Fruit fly (Drosophila melanogaster) whole organism, pupa: ENCODE data around the gene mbt.
A peak's percentile ranks its signal among the peaks of the same experiment; 100 is the strongest.

Experiments
- CG10348 ChIP-seq: fragments of 200-800 bp; sonication (Bioruptor generic); IDR thresholded peaks from 2 replicates; pipeline ENCODE4 v1.3.6; 2022; ENCODE audit warnings: missing biosample characterization, missing genetic modification characterization
- CG12605 ChIP-seq: fragments of 200-800 bp; sonication (Bioruptor generic); IDR thresholded peaks from 2 replicates; pipeline ENCODE4 v1.3.6; 2022; ENCODE audit warnings: missing biosample characterization, missing genetic modification characterization
- CG13204 ChIP-seq: fragments of 200-800 bp; sonication (Bioruptor generic); optimal IDR thresholded peaks from 2 replicates; lab custom pipeline; 2018; ENCODE audit warnings: missing biosample characterization, mild to moderate bottlenecking, missing genetic modification characterization, moderate library complexity
- CG14655 ChIP-seq: fragments of 200-800 bp; sonication (Bioruptor generic); optimal IDR thresholded peaks from 3 replicates; lab custom pipeline; 2017; ENCODE audit warnings: mild to moderate bottlenecking, missing biosample characterization, missing genetic modification reagents, missing genetic modification characterization
- CG15710 ChIP-seq: fragments of 200-800 bp; sonication (Bioruptor generic); optimal IDR thresholded peaks from 2 replicates; lab custom pipeline; 2018; ENCODE audit warnings: missing biosample characterization, mild to moderate bottlenecking, missing genetic modification characterization, moderate library complexity
- CG17806 ChIP-seq: fragments of 200-800 bp; sonication (Bioruptor generic); optimal IDR thresholded peaks from 2 replicates; lab custom pipeline; 2018; ENCODE audit warnings: missing biosample characterization, mild to moderate bottlenecking, missing genetic modification characterization, moderate library complexity
- CG32121 ChIP-seq: fragments of 200-800 bp; sonication (Bioruptor generic); IDR thresholded peaks from 2 replicates; pipeline ENCODE4 v1.3.6; 2022; ENCODE audit warnings: missing biosample characterization, missing genetic modification characterization
- CG34367 ChIP-seq: fragments of 200-800 bp; sonication (Bioruptor generic); optimal IDR thresholded peaks from 2 replicates; lab custom pipeline; 2018; ENCODE audit warnings: missing biosample characterization, mild to moderate bottlenecking, missing genetic modification characterization
- CG4496 ChIP-seq: fragments of 200-800 bp; sonication (Bioruptor generic); IDR thresholded peaks from 3 replicates; pipeline ENCODE4 v1.3.6; 2022; ENCODE audit warnings: missing biosample characterization, missing genetic modification characterization
- CG8159 ChIP-seq: fragments of 200-800 bp; sonication (Bioruptor generic); optimal IDR thresholded peaks from 3 replicates; lab custom pipeline; 2018; ENCODE audit warnings: missing biosample characterization, mild to moderate bottlenecking, missing genetic modification characterization, moderate library complexity
- CG8301 ChIP-seq: fragments of 200-800 bp; sonication (Bioruptor generic); optimal IDR thresholded peaks from 2 replicates; lab custom pipeline; 2018; ENCODE audit warnings: missing biosample characterization, mild to moderate bottlenecking, missing genetic modification characterization
- CG9948 ChIP-seq: fragments of 200-800 bp; sonication (Bioruptor generic); optimal IDR thresholded peaks from 2 replicates; lab custom pipeline; 2018; ENCODE audit warnings: missing biosample characterization, mild to moderate bottlenecking, missing genetic modification characterization, moderate library complexity
- D1 ChIP-seq: fragments of 200-800 bp; sonication (Bioruptor generic); optimal IDR thresholded peaks from 2 replicates; lab custom pipeline; 2018; ENCODE audit warnings: missing biosample characterization, mild to moderate bottlenecking, missing genetic modification characterization, moderate library complexity
- EcR ChIP-seq: fragments of 200-800 bp; sonication (Bioruptor generic); optimal IDR thresholded peaks from 3 replicates; lab custom pipeline; 2019; ENCODE audit warnings: missing biosample characterization, missing genetic modification characterization, mild to moderate bottlenecking, moderate library complexity, missing genetic modification reagents
- Ets98B ChIP-seq: fragments of 200-800 bp; sonication (Bioruptor generic); IDR thresholded peaks from 2 replicates; pipeline ENCODE4 v1.3.6; 2022; ENCODE audit warnings: missing biosample characterization, missing genetic modification characterization
- Pif1B ChIP-seq: fragments of 200-800 bp; sonication (Bioruptor generic); optimal IDR thresholded peaks from 3 replicates; lab custom pipeline; 2016; ENCODE audit warnings: missing biosample characterization, missing genetic modification characterization
- Snoo ChIP-seq: fragments of 200-800 bp; sonication (Bioruptor generic); optimal IDR thresholded peaks from 3 replicates; lab custom pipeline; 2017; ENCODE audit warnings: missing biosample characterization, mild to moderate bottlenecking, missing genetic modification characterization, inconsistent platforms
- fd96Ca ChIP-seq: fragments of 200-800 bp; sonication (Bioruptor generic); IDR thresholded peaks from 3 replicates; pipeline ENCODE4 v1.3.6; 2022; ENCODE audit warnings: missing biosample characterization, missing genetic modification characterization
- gl ChIP-seq: fragments of 200-800 bp; sonication (Bioruptor generic); optimal IDR thresholded peaks from 2 replicates; lab custom pipeline; 2018; ENCODE audit warnings: missing biosample characterization, mild to moderate bottlenecking, missing genetic modification characterization
- rn ChIP-seq: fragments of 200-800 bp; sonication (Bioruptor generic); IDR thresholded peaks from 2 replicates; pipeline ENCODE4 v1.3.6; 2022; ENCODE audit warnings: missing biosample characterization, missing genetic modification characterization

Gene mbt

DNA sequence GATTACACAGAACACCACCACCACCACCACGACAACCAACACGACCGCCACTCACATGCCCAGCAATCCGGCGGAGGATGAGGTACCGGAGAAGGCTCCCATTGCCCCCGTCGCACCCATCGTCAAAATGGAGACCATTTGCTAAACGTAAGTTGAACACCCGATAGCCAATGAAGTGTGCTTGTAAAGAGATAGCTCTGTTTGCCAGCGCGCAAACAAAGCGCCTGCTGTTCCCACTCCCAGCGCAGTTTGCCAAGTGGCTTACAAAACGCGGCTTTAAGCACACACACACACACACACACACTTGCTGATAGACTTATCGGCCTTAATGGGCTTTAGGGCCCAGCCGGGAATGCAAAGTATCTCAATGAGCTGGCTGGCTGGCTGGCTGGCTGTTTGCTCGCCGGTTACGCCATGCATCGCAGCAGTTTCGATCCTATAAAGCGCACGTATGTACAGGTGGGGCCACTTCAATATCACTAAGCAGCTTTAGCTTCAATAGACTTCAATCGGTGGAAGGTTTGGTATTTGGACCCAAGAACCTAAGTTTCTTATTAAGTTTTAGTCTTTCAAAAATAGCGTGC lies 33.0 kb downstream of the mbt start:
- TF ChIP-seq EcR (GFP tag; lab: Kevin White, UChicago) = peak; percentile 80
- TF ChIP-seq CG34367 (tag; lab: Kevin White, UChicago) = no peak
- peak; percentile 22 for TF ChIP-seq CG13204
- TF ChIP-seq CG12605 (GFP tag; lab: Robert Waterston, UW) = no peak
- TF ChIP-seq rn (GFP tag; lab: Robert Waterston, UW) = no peak
- TF ChIP-seq D1 = no peak

DNA sequence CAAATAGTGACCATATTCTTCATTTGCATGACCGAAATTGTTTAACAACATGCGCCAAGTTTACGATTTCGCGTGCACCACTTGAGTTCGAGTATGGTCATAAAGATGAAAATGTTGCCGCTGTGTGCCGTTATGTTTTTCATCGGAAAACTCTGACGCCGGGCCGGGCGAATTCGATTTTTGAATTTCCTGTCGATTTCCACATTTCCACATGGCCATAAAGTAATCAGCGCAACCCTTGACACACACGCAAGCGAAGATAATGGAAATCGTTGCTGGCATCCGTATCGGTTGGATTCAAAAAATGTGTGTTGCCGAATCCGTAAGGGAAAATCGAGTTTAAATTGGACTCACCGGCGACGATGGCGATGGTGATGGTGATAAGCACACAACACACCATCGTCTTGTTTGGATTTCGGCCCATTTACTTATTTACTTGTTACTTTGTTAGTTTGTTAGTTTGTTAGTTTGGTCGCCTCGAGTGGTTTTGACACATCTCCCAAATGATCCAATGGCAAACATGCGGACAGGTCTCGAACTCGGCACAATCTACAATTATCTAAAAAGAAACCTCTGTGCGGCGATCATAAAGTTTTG lies 34.1 kb downstream of the mbt start:
- TF ChIP-seq CG4496 (GFP tag; lab: Robert Waterston, UW) (no peak), Pif1B (no peak), CG15710 (tag; lab: Kevin White, UChicago) (no peak), CG13204 (no peak), CG32121 (no peak), Ets98B (GFP tag; lab: Robert Waterston, UW) (no peak)

DNA sequence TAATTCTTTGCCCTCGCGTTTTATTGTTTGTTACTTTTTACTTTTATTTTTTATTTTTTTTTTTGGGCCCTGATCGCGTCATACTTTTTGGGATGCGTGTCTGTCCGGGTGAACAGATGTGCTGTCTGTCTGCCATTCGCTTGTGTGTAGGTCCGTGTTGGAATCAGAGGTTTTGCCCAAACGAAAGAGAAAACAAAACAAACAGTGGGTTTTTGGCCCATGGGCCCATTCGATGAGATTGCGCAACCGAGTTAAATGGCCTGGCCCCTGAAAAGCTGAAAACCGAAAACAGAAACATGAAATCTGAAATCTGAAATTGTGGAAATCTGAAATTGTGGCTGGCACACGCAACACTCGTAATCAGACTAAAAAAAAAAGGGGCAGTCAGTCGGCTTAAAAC lies 35.0 kb downstream of the mbt start:
- no peak for TF ChIP-seq CG34367 (tag; lab: Kevin White, UChicago)
- no peak for TF ChIP-seq CG10348 (GFP tag; lab: Robert Waterston, UW)
- TF ChIP-seq CG8301 (tag; lab: Kevin White, UChicago) = no peak
- no peak for TF ChIP-seq EcR (GFP tag; lab: Kevin White, UChicago)
- TF ChIP-seq CG8159 = no peak
- no peak for TF ChIP-seq Pif1B
- no peak for TF ChIP-seq CG9948 (tag; lab: Kevin White, UChicago)

DNA sequence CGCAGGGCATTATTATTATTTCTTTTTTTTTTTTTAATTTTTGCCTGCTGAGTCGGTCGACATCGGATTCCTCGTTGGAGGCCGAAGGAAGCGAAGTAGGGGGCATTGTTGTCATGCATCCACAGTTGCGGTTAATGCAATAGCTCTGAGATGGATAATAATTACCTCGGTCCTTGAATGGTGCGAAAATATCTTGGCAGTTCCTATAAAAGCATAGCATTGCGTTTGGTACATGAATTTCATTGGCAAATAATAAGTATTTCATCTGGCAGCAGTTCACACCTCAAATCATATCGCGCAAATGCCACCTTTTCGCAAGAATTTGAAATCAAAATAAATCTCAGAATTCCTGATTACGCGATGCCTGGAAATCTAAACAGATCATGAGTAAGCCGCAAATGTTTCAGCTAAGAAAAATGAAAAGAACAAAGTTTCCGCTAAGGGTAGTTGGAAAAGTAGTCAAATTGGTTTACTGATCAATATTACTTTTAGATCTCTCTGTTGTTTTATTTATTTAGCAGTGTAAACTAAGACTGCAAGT lies 36.7 kb downstream of the mbt start:
- TF ChIP-seq fd96Ca (GFP tag; lab: Robert Waterston, UW) = no peak
- no peak for TF ChIP-seq D1
- TF ChIP-seq Snoo (tag; lab: Kevin White, UChicago) = peak; percentile 30
- TF ChIP-seq gl (tag; lab: Kevin White, UChicago) = no peak
- peak; percentile 36 for TF ChIP-seq CG8159
- no peak for TF ChIP-seq Pif1B
- no peak for TF ChIP-seq CG8301 (tag; lab: Kevin White, UChicago)
- peak; percentile 18 for TF ChIP-seq CG15710 (tag; lab: Kevin White, UChicago)
- TF ChIP-seq CG9948 (tag; lab: Kevin White, UChicago) = peak; percentile 38

DNA sequence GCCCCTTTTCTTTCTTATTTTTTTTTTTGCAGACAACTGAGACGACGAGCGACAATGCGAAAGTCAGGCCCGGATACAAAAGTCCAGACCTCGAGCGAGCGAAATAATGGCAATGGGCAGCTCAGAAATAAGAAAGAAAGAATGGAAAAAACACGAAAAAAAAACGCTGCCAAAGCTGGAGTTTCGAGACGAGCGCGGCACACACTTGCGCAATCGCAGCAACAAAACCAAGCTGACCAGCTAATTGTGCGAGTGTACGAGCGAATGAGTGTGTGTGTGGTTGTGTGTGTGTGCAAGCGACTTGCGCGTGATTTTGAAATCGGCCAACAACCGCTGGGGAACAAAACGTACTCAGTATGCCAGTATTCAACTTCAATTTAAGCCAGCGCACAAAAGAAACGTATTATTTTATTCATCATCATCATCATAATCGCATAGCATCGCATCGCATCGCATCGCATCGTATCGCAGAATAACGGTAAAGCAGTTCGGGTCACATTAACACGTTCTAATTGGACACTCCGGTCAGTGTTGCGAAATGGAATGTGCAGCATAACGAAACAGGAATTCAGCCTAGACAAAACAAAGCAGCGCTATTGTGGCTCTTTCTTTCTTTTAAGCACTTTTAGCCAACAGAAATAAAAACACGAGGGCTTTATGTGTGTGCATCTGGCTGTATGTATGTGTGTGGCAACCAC lies 37.4 kb downstream of the mbt start:
- no peak for TF ChIP-seq CG9948 (tag; lab: Kevin White, UChicago)
- peak; percentile 17; the same call in 1 of the 2 replicates for TF ChIP-seq CG12605 (GFP tag; lab: Robert Waterston, UW)
- no peak for TF ChIP-seq CG15710 (tag; lab: Kevin White, UChicago)
- TF ChIP-seq Ets98B (GFP tag; lab: Robert Waterston, UW) = peak; percentile 9; the same call in 1 of the 2 replicates
- TF ChIP-seq rn (GFP tag; lab: Robert Waterston, UW) = no peak
- no peak for TF ChIP-seq CG17806 (tag; lab: Kevin White, UChicago)
- TF ChIP-seq EcR (GFP tag; lab: Kevin White, UChicago) = peak; percentile 72
- no peak for TF ChIP-seq D1
- peak; percentile 7 for TF ChIP-seq gl (tag; lab: Kevin White, UChicago)
- TF ChIP-seq CG13204 = peak; percentile 61
- TF ChIP-seq Pif1B = peak; percentile 26
- no peak for TF ChIP-seq CG14655 (GFP tag; lab: Kevin White, UChicago)
- TF ChIP-seq Snoo (tag; lab: Kevin White, UChicago) = no peak

DNA sequence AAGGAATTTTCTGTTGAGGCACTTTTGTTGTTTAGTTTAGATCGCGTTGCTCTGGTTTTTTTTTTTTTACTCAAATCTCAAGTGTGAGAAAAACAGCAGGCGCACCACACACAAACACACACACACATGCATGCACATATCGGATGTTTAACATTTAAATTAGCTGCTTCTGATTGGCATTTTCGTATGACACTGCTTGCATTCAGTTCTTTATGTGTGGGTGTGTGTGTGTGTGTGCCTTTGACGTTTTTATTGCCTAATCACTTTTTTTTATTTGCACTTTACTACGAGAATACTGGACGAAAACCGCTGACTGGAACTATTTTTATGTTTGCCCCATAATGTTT lies 37.9 kb downstream of the mbt start:
- TF ChIP-seq Ets98B (GFP tag; lab: Robert Waterston, UW) (no peak), Snoo (tag; lab: Kevin White, UChicago) (no peak), Pif1B (no peak), CG32121 (0 out of 2 replicates have a peak, but pooled peaks have one; percentile 14), CG14655 (GFP tag; lab: Kevin White, UChicago) (no peak), gl (tag; lab: Kevin White, UChicago) (no peak), CG34367 (tag; lab: Kevin White, UChicago) (no peak), CG8301 (tag; lab: Kevin White, UChicago) (no peak), CG15710 (tag; lab: Kevin White, UChicago) (no peak)
